Fruit fly (Drosophila melanogaster) whole organism, embryonic: ENCODE results near the gene CG5172.

Experiments used
- Awh ChIP-seq: fragments of 200-800 bp; sonication (Bioruptor generic); IDR thresholded peaks from 2 replicates; pipeline ENCODE4, ENCODE4 v1.3.6; 2022; ENCODE audit warnings: missing biosample characterization, missing genetic modification characterization
- CG10267 ChIP-seq: fragments of 200-800 bp; sonication (Bioruptor generic); optimal IDR thresholded peaks from 2 replicates; lab custom pipeline; 2018; ENCODE audit warnings: missing biosample characterization, mild to moderate bottlenecking, missing genetic modification characterization, moderate library complexity
- CG10979 ChIP-seq: fragments of 200-800 bp; sonication (Bioruptor generic); optimal IDR thresholded peaks from 2 replicates; lab custom pipeline; 2018; ENCODE audit warnings: missing biosample characterization, mild to moderate bottlenecking, missing genetic modification characterization, moderate library complexity
- CG11456 ChIP-seq: fragments of 200-800 bp; sonication (Bioruptor generic); IDR thresholded peaks from 3 replicates; pipeline ENCODE4 v1.3.6; 2022; ENCODE audit warnings: missing biosample characterization, missing genetic modification characterization
- CG12071 ChIP-seq: fragments of 200-800 bp; sonication (Bioruptor generic); optimal IDR thresholded peaks from 3 replicates; lab custom pipeline; 2018; ENCODE audit warnings: missing biosample characterization, mild to moderate bottlenecking, missing genetic modification characterization
- CG12659 ChIP-seq: fragments of 200-800 bp; sonication (Bioruptor generic); optimal IDR thresholded peaks from 3 replicates; lab custom pipeline; 2017; ENCODE audit warnings: mild to moderate bottlenecking, missing biosample characterization, missing genetic modification reagents, missing genetic modification characterization
- CG15073 ChIP-seq: fragments of 200-800 bp; sonication (Bioruptor generic); optimal IDR thresholded peaks from 2 replicates; lab custom pipeline; 2016; ENCODE audit warnings: missing biosample characterization, missing genetic modification characterization
- CG1603 ChIP-seq: fragments of 200-800 bp; sonication (Bioruptor generic); optimal IDR thresholded peaks from 2 replicates; lab custom pipeline; 2019; ENCODE audit warnings: missing biosample characterization, mild to moderate bottlenecking, missing genetic modification characterization, moderate library complexity
- CG17385 ChIP-seq: fragments of 200-800 bp; sonication (Bioruptor generic); optimal IDR thresholded peaks from 3 replicates; lab custom pipeline; 2018; ENCODE audit warnings: missing biosample characterization, mild to moderate bottlenecking, missing genetic modification characterization
- CG17802 ChIP-seq: fragments of 200-800 bp; sonication (Bioruptor generic); optimal IDR thresholded peaks from 2 replicates; lab custom pipeline; 2018; ENCODE audit warnings: missing biosample characterization, mild to moderate bottlenecking, missing genetic modification characterization, moderate library complexity
- CG30431 ChIP-seq: fragments of 200-800 bp; sonication (Bioruptor generic); optimal IDR thresholded peaks from 2 replicates; lab custom pipeline; 2017; ENCODE audit warnings: missing biosample characterization, missing genetic modification characterization
- CG31365 ChIP-seq: fragments of 200-800 bp; sonication (Bioruptor generic); optimal IDR thresholded peaks from 2 replicates; lab custom pipeline; 2018; ENCODE audit warnings: missing biosample characterization, mild to moderate bottlenecking, missing genetic modification characterization
- CG31388 ChIP-seq: fragments of 200-800 bp; sonication (Bioruptor generic); optimal IDR thresholded peaks from 2 replicates; lab custom pipeline; 2016; ENCODE audit warnings: missing biosample characterization, missing genetic modification characterization
- CG4617 ChIP-seq: fragments of 200-800 bp; sonication (Bioruptor generic); optimal IDR thresholded peaks from 3 replicates; lab custom pipeline; 2016; ENCODE audit warnings: missing biosample characterization, missing genetic modification characterization, borderline replicate concordance
- CG6272 ChIP-seq: fragments of 200-800 bp; sonication (Bioruptor generic); IDR thresholded peaks from 2 replicates; pipeline ENCODE4 v1.3.6; 2022; ENCODE audit warnings: missing biosample characterization, missing genetic modification characterization
- CG6813 ChIP-seq: fragments of 200-800 bp; sonication (Bioruptor generic); optimal IDR thresholded peaks from 2 replicates; lab custom pipeline; 2017; ENCODE audit warnings: missing biosample characterization, missing genetic modification characterization, mild to moderate bottlenecking, moderate library complexity, missing genetic modification reagents
- CG8944 ChIP-seq: fragments of 200-800 bp; sonication (Bioruptor generic); optimal IDR thresholded peaks from 3 replicates; lab custom pipeline; 2016; ENCODE audit warnings: missing biosample characterization, missing genetic modification characterization
- Chrac-16 ChIP-seq: fragments of 200-800 bp; sonication (Bioruptor generic); optimal IDR thresholded peaks from 3 replicates; lab custom pipeline; 2016; ENCODE audit warnings: missing biosample characterization, missing genetic modification characterization
- D19A ChIP-seq: fragments of 200-800 bp; optimal IDR thresholded peaks from 3 replicates; lab custom pipeline; 2019; ENCODE audit warnings: missing biosample characterization, mild to moderate bottlenecking, missing genetic modification characterization, moderate library complexity
- Dip3 ChIP-seq: fragments of 200-800 bp; sonication (Bioruptor generic); optimal IDR thresholded peaks from 3 replicates; lab custom pipeline; 2016; ENCODE audit warnings: missing biosample characterization, missing genetic modification characterization
- Dll ChIP-seq: fragments of 200-800 bp; sonication (Bioruptor generic); IDR thresholded peaks from 4 replicates; pipeline ENCODE4 v1.3.6; 2022; ENCODE audit warnings: missing biosample characterization, missing genetic modification characterization; ENCODE audit not compliant: partially characterized antibody
- Gug ChIP-seq: fragments of 200-800 bp; sonication (Bioruptor generic); IDR thresholded peaks from 4 replicates; pipeline ENCODE4 v1.3.6; 2022; ENCODE audit warnings: missing biosample characterization, missing genetic modification characterization
- H15 ChIP-seq: fragments of 200-800 bp; sonication (Bioruptor generic); IDR thresholded peaks from 3 replicates; pipeline ENCODE4 v1.3.6; 2022; ENCODE audit warnings: missing biosample characterization, missing genetic modification characterization
- Hsf ChIP-seq: fragments of 200-800 bp; sonication (Bioruptor generic); optimal IDR thresholded peaks from 3 replicates; lab custom pipeline; 2016; ENCODE audit warnings: missing biosample characterization, missing genetic modification characterization
- Mes4 ChIP-seq: fragments of 200-800 bp; sonication (Bioruptor generic); optimal IDR thresholded peaks from 2 replicates; lab custom pipeline; 2016; ENCODE audit warnings: missing biosample characterization, missing genetic modification characterization
- NC2β ChIP-seq: fragments of 200-800 bp; sonication (Bioruptor generic); optimal IDR thresholded peaks from 2 replicates; lab custom pipeline; 2016; ENCODE audit warnings: missing biosample characterization, missing genetic modification characterization
- NK7.1 ChIP-seq: fragments of 200-800 bp; sonication (Bioruptor generic); optimal IDR thresholded peaks from 3 replicates; lab custom pipeline; 2016; ENCODE audit warnings: missing biosample characterization, missing genetic modification characterization
- Ptx1 ChIP-seq: fragments of 200-800 bp; sonication (Bioruptor generic); IDR thresholded peaks from 2 replicates; pipeline ENCODE4 v1.3.6; 2022; ENCODE audit warnings: missing biosample characterization, missing genetic modification characterization
- Six4 ChIP-seq: fragments of 200-800 bp; sonication (Bioruptor generic); optimal IDR thresholded peaks from 2 replicates; lab custom pipeline; 2016; ENCODE audit warnings: missing biosample characterization, missing genetic modification characterization
- chif ChIP-seq, 2 experiments: fragments of 200-800 bp; sonication (Bioruptor generic); optimal IDR thresholded peaks; 3 replicates each; lab custom pipeline; 2016; ENCODE audit warnings: missing biosample characterization in 2 of 2, missing genetic modification characterization in 2 of 2
- ci ChIP-seq: fragments of 200-800 bp; sonication (Bioruptor generic); IDR thresholded peaks from 3 replicates; pipeline ENCODE4 v1.3.6; 2022; ENCODE audit warnings: missing biosample characterization, missing genetic modification characterization
- disco-r ChIP-seq: fragments of 200-800 bp; sonication (Bioruptor generic); optimal IDR thresholded peaks from 2 replicates; lab custom pipeline; 2016; ENCODE audit warnings: missing biosample characterization, missing genetic modification characterization
- dpn ChIP-seq, 2 experiments: fragments of 200-800 bp; sonication (Bioruptor generic); optimal IDR thresholded peaks; 3 replicates each; lab custom pipeline; 2016; ENCODE audit warnings: missing biosample characterization in 2 of 2, missing genetic modification characterization in 2 of 2
- gcm2 ChIP-seq: fragments of 200-800 bp; sonication (Bioruptor generic); optimal IDR thresholded peaks from 2 replicates; lab custom pipeline; 2016; ENCODE audit warnings: missing biosample characterization, missing genetic modification characterization
- her ChIP-seq: fragments of 200-800 bp; sonication (Bioruptor generic); optimal IDR thresholded peaks from 2 replicates; lab custom pipeline; 2016; ENCODE audit warnings: missing biosample characterization, missing genetic modification characterization
- insv ChIP-seq, 2 experiments: fragments of 200-800 bp; sonication (Bioruptor generic); optimal IDR thresholded peaks; 3 replicates each; lab custom pipeline; 2016 to 2018; ENCODE audit warnings: missing biosample characterization in 2 of 2, missing genetic modification characterization in 2 of 2
- jumu ChIP-seq: fragments of 200-800 bp; sonication (Bioruptor generic); optimal IDR thresholded peaks from 3 replicates; lab custom pipeline; 2016; ENCODE audit warnings: missing biosample characterization, missing genetic modification characterization
- klu ChIP-seq: fragments of 200-800 bp; sonication (Bioruptor generic); IDR thresholded peaks from 2 replicates; pipeline ENCODE4 v1.3.6; 2022; ENCODE audit warnings: missing biosample characterization, missing genetic modification characterization
- lola ChIP-seq, 3 experiments: fragments of >200 bp in 2 of 3; fragments of 200-800 bp in 1 of 3; sonication (Bioruptor generic) in 1 of 3; optimal IDR thresholded peaks; 2 replicates each; lab custom pipeline; 2017 to 2019; ENCODE audit warnings: missing biosample characterization in 3 of 3, missing genetic modification characterization in 3 of 3, mild to moderate bottlenecking in 1 of 3, moderate library complexity in 1 of 3
- odd ChIP-seq: fragments of 200-800 bp; sonication (Bioruptor generic); optimal IDR thresholded peaks from 2 replicates; lab custom pipeline; 2017; ENCODE audit warnings: missing biosample characterization, mild to moderate bottlenecking, missing genetic modification characterization
- peb ChIP-seq: fragments of 200-800 bp; sonication (Bioruptor generic); IDR thresholded peaks from 2 replicates; pipeline ENCODE4 v1.3.6; 2022; ENCODE audit warnings: missing biosample characterization, missing genetic modification characterization
- ranshi ChIP-seq: fragments of 200-800 bp; sonication (Bioruptor generic); IDR thresholded peaks from 2 replicates; pipeline ENCODE4 v1.3.6; 2022; ENCODE audit warnings: missing biosample characterization, missing genetic modification characterization
- schlank ChIP-seq: fragments of 200-800 bp; sonication (Bioruptor generic); optimal IDR thresholded peaks from 2 replicates; lab custom pipeline; 2018; ENCODE audit warnings: missing biosample characterization, mild to moderate bottlenecking, missing genetic modification characterization
- slp2 ChIP-seq: fragments of 200-800 bp; sonication (Bioruptor generic); optimal IDR thresholded peaks from 2 replicates; lab custom pipeline; 2016; ENCODE audit warnings: missing biosample characterization, missing genetic modification characterization
- sqz ChIP-seq: fragments of 200-800 bp; sonication (Bioruptor generic); optimal IDR thresholded peaks from 3 replicates; lab custom pipeline; 2018; ENCODE audit warnings: missing biosample characterization, mild to moderate bottlenecking, missing genetic modification characterization
- trem ChIP-seq: fragments of 200-800 bp; optimal IDR thresholded peaks from 3 replicates; lab custom pipeline; 2019; ENCODE audit warnings: missing biosample characterization, mild to moderate bottlenecking, missing genetic modification characterization, moderate library complexity
- tup ChIP-seq: fragments of 200-800 bp; sonication (Bioruptor generic); optimal IDR thresholded peaks from 2 replicates; lab custom pipeline; 2016; ENCODE audit warnings: missing biosample characterization, mild to moderate bottlenecking, missing genetic modification characterization, moderate library complexity
- unpg ChIP-seq: fragments of 200-800 bp; sonication (Bioruptor generic); optimal IDR thresholded peaks from 3 replicates; lab custom pipeline; 2018; ENCODE audit warnings: missing biosample characterization, mild to moderate bottlenecking, missing genetic modification characterization, moderate library complexity
- vnd ChIP-seq: fragments of 200-800 bp; sonication (Bioruptor generic); IDR thresholded peaks from 3 replicates; pipeline ENCODE4 v1.3.6; 2022; ENCODE audit warnings: missing biosample characterization, missing genetic modification characterization; ENCODE audit not compliant: partially characterized antibody
- zen ChIP-seq: fragments of 200-800 bp; sonication (Bioruptor generic); optimal IDR thresholded peaks from 3 replicates; lab custom pipeline; 2018; ENCODE audit warnings: missing biosample characterization, mild to moderate bottlenecking, missing genetic modification characterization, moderate library complexity

Gene CG5172

dm6 chrX:17176542-17176941 is 44.7 kb upstream of the CG5172 start (continued):
- TF ChIP-seq CG6813 = peak; percentile 32
- no peak for TF ChIP-seq CG10979 (tag; lab: Kevin White, UChicago)
- no peak for TF ChIP-seq CG4617 (GFP tag; lab: Kevin White, UChicago)
- TF ChIP-seq chif (GFP tag; optimal IDR thresholded peaks at IDR 0.05; lab: Kevin White, UChicago) = peak in 1 of 2 experiments; percentile 44
- TF ChIP-seq CG30431 = no peak
- peak; percentile 11 for TF ChIP-seq gcm2 (GFP tag; lab: Kevin White, UChicago)
- TF ChIP-seq slp2 = peak; percentile 46
- TF ChIP-seq vnd = no peak
- no peak for TF ChIP-seq lola (GFP tag; optimal IDR thresholded peaks at IDR 0.05; lab: Kevin White, UChicago)
- no peak for TF ChIP-seq trem
- TF ChIP-seq CG31365 (tag; lab: Kevin White, UChicago) = no peak
- TF ChIP-seq tup (GFP tag; lab: Kevin White, UChicago) = no peak
- peak; percentile 0 for TF ChIP-seq NC2β (GFP tag; lab: Kevin White, UChicago)
- 0 out of 4 replicates have a peak, but pooled peaks have one; percentile 21 for TF ChIP-seq Gug (GFP tag; lab: Robert Waterston, UW)
- peak; percentile 40; the same call in 1 of the 2 replicates for TF ChIP-seq klu (GFP tag; lab: Robert Waterston, UW)
- no peak for TF ChIP-seq Dll (GFP tag; lab: Robert Waterston, UW)
- TF ChIP-seq CG10267 (tag; lab: Kevin White, UChicago) = peak; percentile 4
- TF ChIP-seq Dip3 (GFP tag; lab: Kevin White, UChicago) = no peak
- TF ChIP-seq disco-r (GFP tag; lab: Kevin White, UChicago) = peak; percentile 48
- no peak for TF ChIP-seq NK7.1 (GFP tag; lab: Kevin White, UChicago)
- no peak for TF ChIP-seq insv (GFP tag; optimal IDR thresholded peaks at IDR 0.05; lab: Kevin White, UChicago)
- TF ChIP-seq CG8944 (GFP tag; lab: Kevin White, UChicago) = peak; percentile 2
- no peak for TF ChIP-seq schlank (tag; lab: Kevin White, UChicago)
- TF ChIP-seq unpg (GFP tag; lab: Kevin White, UChicago) = peak; percentile 57
- peak; percentile 9 for TF ChIP-seq CG12659 (GFP tag; lab: Kevin White, UChicago)
- peak; percentile 37; the same call in 1 of the 2 replicates for TF ChIP-seq CG6272 (GFP tag; lab: Robert Waterston, UW)
- TF ChIP-seq ci (GFP tag; lab: Robert Waterston, UW) = peak; percentile 79
- peak; percentile 18 for TF ChIP-seq Chrac-16 (GFP tag; lab: Kevin White, UChicago)
- TF ChIP-seq CG11456 (GFP tag; lab: Robert Waterston, UW) = 0 out of 3 replicates have a peak, but pooled peaks have one; percentile 14
- peak; percentile 18 for TF ChIP-seq CG12071 (GFP tag; lab: Kevin White, UChicago)
- no peak for TF ChIP-seq zen (tag; lab: Kevin White, UChicago)
- peak; percentile 41 to 50 for TF ChIP-seq dpn (GFP tag; optimal IDR thresholded peaks at IDR 0.05; lab: Kevin White, UChicago)
- peak; percentile 27 for TF ChIP-seq her
- 0 out of 3 replicates have a peak, but pooled peaks have one; percentile 38 for TF ChIP-seq H15 (GFP tag; lab: Robert Waterston, UW)
- TF ChIP-seq CG1603 (tag; lab: Kevin White, UChicago) = peak; percentile 30
- TF ChIP-seq Six4 (GFP tag; lab: Kevin White, UChicago) = peak; percentile 7
- TF ChIP-seq CG31388 (GFP tag; lab: Kevin White, UChicago) = no peak
- TF ChIP-seq CG15073 = no peak
- peak; percentile 44 for TF ChIP-seq Mes4
- TF ChIP-seq CG17385 (GFP tag; lab: Kevin White, UChicago) = peak; percentile 30
- TF ChIP-seq Hsf (GFP tag; lab: Kevin White, UChicago) = peak; percentile 58
- peak; percentile 34 for TF ChIP-seq D19A (tag; lab: Kevin White, UChicago)
- TF ChIP-seq odd = peak; percentile 29
- no peak for TF ChIP-seq CG17802 (tag; lab: Kevin White, UChicago)
- TF ChIP-seq jumu (GFP tag; lab: Kevin White, UChicago) = peak; percentile 4
- 0 out of 2 replicates have a peak, but pooled peaks have one; percentile 25 for TF ChIP-seq ranshi
- TF ChIP-seq Awh (GFP tag; lab: Robert Waterston, UW) = peak; percentile 74; the same call in 1 of the 2 replicates
- TF ChIP-seq peb (GFP tag; lab: Robert Waterston, UW) = 0 out of 2 replicates have a peak, but pooled peaks have one; percentile 19
- TF ChIP-seq Ptx1 (GFP tag; lab: Robert Waterston, UW) = peak; percentile 75
- peak; percentile 56 for TF ChIP-seq sqz (GFP tag; lab: Kevin White, UChicago)
